Worm (Caenorhabditis elegans): Measurements from ENCODE around the gene C30B5.6.

- no peak for TF ChIP-seq sea-1 (GFP tag; conservative IDR thresholded peaks at IDR 0.05)
- no peak for TF ChIP-seq hmbx-1 (tag; optimal IDR thresholded peaks at IDR 0.05)
- TF ChIP-seq pes-1 (GFP tag; IDR thresholded peaks at IDR 0.05), result no peak
Observed at ce11 chrII:6252707-6253106, 30.2 kb upstream of the C30B5.6 start.
